Worm (Caenorhabditis elegans) whole organism, late embryonic: Measurements from ENCODE around the gene srbc-78.

Experiments
- C08G9.2 ChIP-seq: sonication (generic microtip); optimal IDR thresholded peaks from 2 replicates; lab custom pipeline; 2016; ENCODE audit warnings: mild to moderate bottlenecking, missing genetic modification characterization, moderate library complexity, missing compliant biosample characterization
- F13H6.1 ChIP-seq: sonication (generic microtip); optimal IDR thresholded peaks from 2 replicates; lab custom pipeline; 2016; ENCODE audit warnings: missing genetic modification characterization, missing compliant biosample characterization
- K09A11.1 ChIP-seq: sonication (generic microtip); optimal IDR thresholded peaks from 2 replicates; lab custom pipeline; 2017; ENCODE audit warnings: antibody characterized with exemption, mild to moderate bottlenecking, missing genetic modification characterization, missing compliant biosample characterization; ENCODE audit not compliant: insufficient read depth
- Y22D7AL.16 ChIP-seq: sonication (generic microtip); optimal IDR thresholded peaks from 2 replicates; lab custom pipeline; 2016; ENCODE audit warnings: missing genetic modification characterization, missing compliant biosample characterization
- ahr-1 ChIP-seq: sonication (generic microtip); optimal IDR thresholded peaks from 2 replicates; lab custom pipeline; 2016; ENCODE audit warnings: missing genetic modification characterization, missing compliant biosample characterization
- ceh-24 ChIP-seq: sonication (generic microtip); optimal IDR thresholded peaks from 2 replicates; lab custom pipeline; 2016; ENCODE audit warnings: mild to moderate bottlenecking, missing genetic modification characterization, missing compliant biosample characterization
- ceh-31 ChIP-seq: sonication (generic microtip); optimal IDR thresholded peaks from 2 replicates; lab custom pipeline; 2016; ENCODE audit warnings: missing genetic modification characterization, missing compliant biosample characterization
- ceh-48 ChIP-seq: sonication (generic microtip); optimal IDR thresholded peaks from 2 replicates; lab custom pipeline; 2016; ENCODE audit warnings: missing genetic modification characterization, inconsistent platforms, missing compliant biosample characterization
- ceh-6 ChIP-seq: fragments of 200-800 bp; sonication (Bioruptor generic); optimal IDR thresholded peaks from 2 replicates; lab custom pipeline; 2018; ENCODE audit warnings: mild to moderate bottlenecking, missing genetic modification characterization, missing compliant biosample characterization
- ceh-9 ChIP-seq: sonication (generic microtip); optimal IDR thresholded peaks from 2 replicates; lab custom pipeline; 2016; ENCODE audit warnings: mild to moderate bottlenecking, missing genetic modification characterization, inconsistent platforms, missing compliant biosample characterization
- che-1 ChIP-seq: sonication (generic microtip); optimal IDR thresholded peaks from 2 replicates; lab custom pipeline; 2016; ENCODE audit warnings: mild to moderate bottlenecking, missing genetic modification characterization, missing compliant biosample characterization
- dmd-4 ChIP-seq: sonication (generic microtip); optimal IDR thresholded peaks from 2 replicates; lab custom pipeline; 2016; ENCODE audit warnings: borderline replicate concordance, missing genetic modification characterization, missing compliant biosample characterization
- elt-2 ChIP-seq: sonication (generic microtip); optimal IDR thresholded peaks from 2 replicates; lab custom pipeline; 2016; ENCODE audit warnings: missing genetic modification reagents, missing genetic modification characterization, missing compliant biosample characterization
- elt-4 ChIP-seq: sonication (generic microtip); optimal IDR thresholded peaks from 2 replicates; lab custom pipeline; 2016; ENCODE audit warnings: missing genetic modification characterization, missing compliant biosample characterization
- fkh-10 ChIP-seq: fragments of 150-350 bp; optimal IDR thresholded peaks from 2 replicates; lab custom pipeline; 2014; ENCODE audit warnings: missing biosample characterization, missing genetic modification reagents, missing genetic modification characterization
- fkh-6 ChIP-seq: sonication (generic microtip); optimal IDR thresholded peaks from 2 replicates; lab custom pipeline; 2016; ENCODE audit warnings: missing genetic modification characterization, missing compliant biosample characterization
- gmeb-2 ChIP-seq: sonication (generic microtip); optimal IDR thresholded peaks from 2 replicates; lab custom pipeline; 2016; ENCODE audit warnings: missing genetic modification characterization, inconsistent platforms, missing compliant biosample characterization
- hlh-30 ChIP-seq: sonication (generic microtip); optimal IDR thresholded peaks from 2 replicates; lab custom pipeline; 2017; ENCODE audit warnings: antibody characterized with exemption, missing genetic modification characterization, missing compliant biosample characterization; ENCODE audit not compliant: insufficient read depth
- hlh-6 ChIP-seq: sonication (generic microtip); optimal IDR thresholded peaks from 2 replicates; lab custom pipeline; 2016; ENCODE audit warnings: missing genotype, missing genetic modification characterization, missing compliant biosample characterization
- hlh-8 ChIP-seq: sonication (generic microtip); optimal IDR thresholded peaks from 2 replicates; lab custom pipeline; 2016; ENCODE audit warnings: missing genotype, missing genetic modification characterization, missing compliant biosample characterization
- mec-3 ChIP-seq: sonication (generic microtip); optimal IDR thresholded peaks from 2 replicates; lab custom pipeline; 2016; ENCODE audit warnings: borderline replicate concordance, missing genetic modification characterization, missing compliant biosample characterization
- nfya-1 ChIP-seq: sonication (generic microtip); optimal IDR thresholded peaks from 2 replicates; lab custom pipeline; 2017; ENCODE audit warnings: missing genetic modification characterization, mild to moderate bottlenecking, missing compliant biosample characterization, antibody characterized with exemption, moderate library complexity
- odd-2 ChIP-seq: sonication (generic microtip); optimal IDR thresholded peaks from 2 replicates; lab custom pipeline; 2017; ENCODE audit warnings: antibody characterized with exemption, mild to moderate bottlenecking, missing genetic modification characterization, missing compliant biosample characterization
- pat-9 ChIP-seq: fragments of 200-800 bp; sonication (Bioruptor generic); optimal IDR thresholded peaks from 2 replicates; lab custom pipeline; 2018; ENCODE audit warnings: mild to moderate bottlenecking, missing genetic modification characterization, moderate library complexity, missing compliant biosample characterization
- pha-2 ChIP-seq: sonication (generic microtip); optimal IDR thresholded peaks from 2 replicates; lab custom pipeline; 2017; ENCODE audit warnings: mild to moderate bottlenecking, missing genetic modification characterization, missing compliant biosample characterization
- pha-4 ChIP-seq: fragments of 150-350 bp; optimal IDR thresholded peaks from 2 replicates; lab custom pipeline; 2018; ENCODE audit warnings: missing biosample characterization, missing genetic modification reagents, missing genetic modification characterization
- pqm-1 ChIP-seq: sonication (generic microtip); optimal IDR thresholded peaks from 2 replicates; lab custom pipeline; 2016; ENCODE audit warnings: missing genetic modification characterization, missing compliant biosample characterization
- pros-1 ChIP-seq: fragments of 150-350 bp; optimal IDR thresholded peaks from 2 replicates; lab custom pipeline; 2014; ENCODE audit warnings: missing biosample characterization, missing genetic modification reagents, missing genetic modification characterization
- ref-2 ChIP-seq: sonication (generic microtip); optimal IDR thresholded peaks from 2 replicates; lab custom pipeline; 2016; ENCODE audit warnings: missing genetic modification characterization, missing compliant biosample characterization
- sdc-2 ChIP-seq: sonication (generic microtip); optimal IDR thresholded peaks from 2 replicates; lab custom pipeline; 2016; ENCODE audit warnings: missing genotype, missing genetic modification characterization, missing compliant biosample characterization
- sox-2 ChIP-seq: fragments of 200-800 bp; sonication (Bioruptor generic); IDR thresholded peaks from 2 replicates; pipeline ENCODE4 v1.3.6; 2022; ENCODE audit warnings: missing genetic modification reagents, missing genetic modification characterization, missing compliant biosample characterization
- sox-4 ChIP-seq: sonication (generic microtip); optimal IDR thresholded peaks from 2 replicates; lab custom pipeline; 2017; ENCODE audit warnings: mild to moderate bottlenecking, missing genetic modification characterization, inconsistent platforms, missing compliant biosample characterization
- syd-9 ChIP-seq: sonication (generic microtip); optimal IDR thresholded peaks from 2 replicates; lab custom pipeline; 2016; ENCODE audit warnings: mild to moderate bottlenecking, missing genetic modification characterization, moderate library complexity, missing compliant biosample characterization
- tbx-7 ChIP-seq: sonication (generic microtip); optimal IDR thresholded peaks from 2 replicates; lab custom pipeline; 2016; ENCODE audit warnings: missing genotype, missing genetic modification characterization, missing compliant biosample characterization
- unc-42 ChIP-seq: sonication (generic microtip); optimal IDR thresholded peaks from 2 replicates; lab custom pipeline; 2016; ENCODE audit warnings: missing genotype, missing genetic modification characterization, missing compliant biosample characterization
- unc-55 ChIP-seq: sonication (generic microtip); optimal IDR thresholded peaks from 2 replicates; lab custom pipeline; 2017; ENCODE audit warnings: missing biosample characterization, missing genetic modification reagents, missing genetic modification characterization
- unc-86 ChIP-seq: sonication (generic microtip); optimal IDR thresholded peaks from 2 replicates; lab custom pipeline; 2016; ENCODE audit warnings: missing genetic modification characterization, missing compliant biosample characterization
- ztf-16 ChIP-seq: sonication (generic microtip); optimal IDR thresholded peaks from 2 replicates; lab custom pipeline; 2017; ENCODE audit warnings: missing genetic modification characterization, missing compliant biosample characterization

Gene srbc-78

DNA sequence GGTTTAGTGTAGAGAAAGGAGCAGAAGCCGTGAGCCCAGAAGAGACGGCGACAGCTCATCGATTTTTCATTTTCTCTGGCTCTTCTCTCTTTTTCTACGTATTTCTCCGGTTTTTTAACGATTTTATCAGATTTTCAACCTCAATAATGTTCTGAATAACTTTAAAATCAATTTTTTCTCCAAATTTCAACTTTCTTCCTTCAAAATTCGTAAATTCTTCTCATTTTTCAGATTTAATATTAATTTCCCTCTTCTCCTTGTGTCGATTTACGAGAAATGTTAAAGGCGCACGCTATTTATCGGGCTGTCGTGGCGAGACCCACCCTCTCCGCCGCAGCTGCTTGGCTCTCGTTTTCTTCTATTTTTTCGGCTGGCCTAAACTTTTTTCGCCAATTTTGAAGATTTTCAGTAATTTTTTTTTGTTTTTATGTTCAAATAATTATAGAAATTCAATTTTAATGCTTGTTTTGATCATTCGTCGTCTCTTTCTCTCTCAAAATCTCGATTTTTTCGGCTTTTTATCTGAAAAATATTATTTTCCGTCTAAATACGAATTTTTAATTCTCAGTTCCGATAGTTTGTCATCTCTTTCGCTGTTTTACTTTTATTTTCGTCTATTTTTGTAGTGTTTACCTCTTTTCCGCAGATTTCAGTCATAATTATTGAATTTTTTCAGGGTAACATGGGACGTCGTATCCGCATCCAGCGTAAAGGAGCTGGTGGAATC, 9.8 kb downstream of the srbc-78 start, which contains the start of the genes calf-1 and rpl-2:
Gene calf-1 (minus strand): TSS at position 77 of the 727 bp plus-strand sequence.
Gene rpl-2 (plus strand): TSS at position 677 of the 727 bp plus-strand sequence.
- no peak for TF ChIP-seq F13H6.1 (tag; lab: Kevin White, UChicago)
- no peak for TF ChIP-seq sdc-2 (tag; lab: Kevin White, UChicago)
- TF ChIP-seq Y22D7AL.16 (tag; lab: Kevin White, UChicago): no peak
- no peak for TF ChIP-seq fkh-6 (tag; lab: Kevin White, UChicago)
- TF ChIP-seq sox-4: no peak
- TF ChIP-seq syd-9 (tag; lab: Kevin White, UChicago): no peak
- peak; percentile 84 for TF ChIP-seq unc-42 (tag; lab: Kevin White, UChicago)
- peak; percentile 56 for TF ChIP-seq nfya-1
- TF ChIP-seq ceh-48 (tag; lab: Kevin White, UChicago): peak; percentile 83
- no peak for TF ChIP-seq pat-9 (tag; lab: Kevin White, UChicago)
- TF ChIP-seq dmd-4 (tag; lab: Kevin White, UChicago): no peak
- peak; percentile 11 for TF ChIP-seq elt-2
- no peak for TF ChIP-seq ceh-24 (tag; lab: Kevin White, UChicago)
- TF ChIP-seq che-1 (tag; lab: Kevin White, UChicago): no peak
- TF ChIP-seq mec-3 (tag; lab: Kevin White, UChicago): no peak
- no peak for TF ChIP-seq ceh-6 (GFP tag; lab: Kevin White, UChicago)
- no peak for TF ChIP-seq ahr-1 (tag; lab: Kevin White, UChicago)
- TF ChIP-seq hlh-6 (tag; lab: Kevin White, UChicago): no peak
- TF ChIP-seq ztf-16 (tag; lab: Kevin White, UChicago): no peak
- no peak for TF ChIP-seq hlh-30 (tag; lab: Kevin White, UChicago)
- no peak for TF ChIP-seq odd-2 (tag; lab: Kevin White, UChicago)
- TF ChIP-seq ceh-9 (tag; lab: Kevin White, UChicago): no peak
- TF ChIP-seq sox-2 (GFP tag; lab: Robert Waterston, UW): no peak
- TF ChIP-seq C08G9.2 (tag; lab: Kevin White, UChicago): no peak
- no peak for TF ChIP-seq gmeb-2 (tag; lab: Kevin White, UChicago)
- TF ChIP-seq ceh-31 (tag; lab: Kevin White, UChicago): peak; percentile 49

DNA sequence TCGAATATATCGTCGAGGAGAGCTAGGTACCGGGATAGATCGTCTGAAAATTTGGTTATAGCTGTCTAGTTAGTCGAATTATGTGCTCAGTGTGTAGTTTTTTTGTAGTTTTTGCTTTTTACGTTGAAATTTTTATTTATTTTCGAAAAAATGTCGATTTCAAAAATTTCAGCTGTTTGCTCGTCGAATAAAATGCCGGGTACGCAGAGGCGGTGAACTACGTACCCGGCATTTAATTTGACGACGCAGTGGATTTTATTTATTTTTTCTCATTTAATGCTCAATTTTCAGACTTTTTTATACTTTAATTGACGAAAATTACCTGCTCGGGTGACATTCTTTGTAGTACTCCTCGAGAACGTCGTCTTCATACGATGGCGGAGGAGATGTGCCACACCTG, 12.0 kb downstream of the srbc-78 start:
- TF ChIP-seq fkh-10 (no peak), pqm-1 (tag; lab: Kevin White, UChicago) (no peak)

DNA sequence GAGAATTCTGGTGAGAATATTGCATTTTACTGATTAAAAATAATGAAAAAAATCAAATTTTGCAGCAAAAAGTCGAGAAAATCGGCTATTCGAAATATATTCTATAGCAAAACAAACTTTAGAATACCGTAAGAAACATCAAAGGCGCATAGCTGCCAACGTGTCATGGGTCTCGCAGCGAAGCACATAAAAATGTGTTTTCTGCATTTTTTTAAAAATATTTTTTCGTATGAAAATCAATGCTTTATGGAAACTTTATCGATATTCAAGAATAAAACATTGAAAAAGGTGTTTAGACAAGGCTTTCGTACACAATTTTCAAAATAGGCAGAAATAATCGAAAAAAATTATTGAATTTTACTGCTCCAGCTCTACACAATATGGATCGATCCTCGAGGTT, 12.5 kb downstream of the srbc-78 start:
- TF ChIP-seq K09A11.1 (tag; lab: Kevin White, UChicago): no peak
- TF ChIP-seq elt-4 (tag; lab: Kevin White, UChicago): no peak
- TF ChIP-seq unc-55 (GFP tag; lab: Kevin White, UChicago): no peak
- no peak for TF ChIP-seq tbx-7 (tag; lab: Kevin White, UChicago)
- no peak for TF ChIP-seq ref-2
- no peak for TF ChIP-seq mec-3 (tag; lab: Kevin White, UChicago)
- TF ChIP-seq hlh-6 (tag; lab: Kevin White, UChicago): no peak
- no peak for TF ChIP-seq sdc-2 (tag; lab: Kevin White, UChicago)
- no peak for TF ChIP-seq pha-2 (tag; lab: Kevin White, UChicago)
- TF ChIP-seq pha-4 (tag; lab: Kevin White, UChicago): no peak
- TF ChIP-seq hlh-30 (tag; lab: Kevin White, UChicago): no peak
- no peak for TF ChIP-seq pros-1 (tag; lab: Kevin White, UChicago)
- TF ChIP-seq F13H6.1 (tag; lab: Kevin White, UChicago): no peak
- TF ChIP-seq pat-9 (tag; lab: Kevin White, UChicago): no peak
- TF ChIP-seq sox-4: no peak
- no peak for TF ChIP-seq unc-86 (tag; lab: Kevin White, UChicago)
- TF ChIP-seq hlh-8 (tag; lab: Kevin White, UChicago): no peak
- TF ChIP-seq, all 69 proteins: peak for 0
